Worm (Caenorhabditis elegans) whole organism, early embryonic: Measurements from ENCODE around the gene T11F9.10.

Experiments
- B0310.2 ChIP-seq: sonication (generic microtip); optimal IDR thresholded peaks from 2 replicates; lab custom pipeline; 2016; ENCODE audit warnings: mild to moderate bottlenecking, missing genetic modification characterization, missing compliant biosample characterization
- F13C5.2 ChIP-seq: sonication (generic microtip); optimal IDR thresholded peaks from 2 replicates; lab custom pipeline; 2017; ENCODE audit warnings: mild to moderate bottlenecking, missing genetic modification characterization, inconsistent platforms, missing compliant biosample characterization
- aly-1 ChIP-seq: sonication (generic microtip); optimal IDR thresholded peaks from 2 replicates; lab custom pipeline; 2016; ENCODE audit warnings: missing genetic modification characterization, missing compliant biosample characterization
- ama-1 ChIP-seq: fragments of 150-350 bp; optimal IDR thresholded peaks from 2 replicates; lab custom pipeline; 2014
- ceh-13 ChIP-seq: fragments of 200-800 bp; sonication (Bioruptor generic); optimal IDR thresholded peaks from 2 replicates; lab custom pipeline; 2018; ENCODE audit warnings: mild to moderate bottlenecking, missing genetic modification characterization, missing compliant biosample characterization
- ceh-36 ChIP-seq: sonication (generic microtip); optimal IDR thresholded peaks from 2 replicates; lab custom pipeline; 2016; ENCODE audit warnings: missing genetic modification characterization, inconsistent platforms, missing compliant biosample characterization
- ets-7 ChIP-seq: sonication (generic microtip); optimal IDR thresholded peaks from 2 replicates; lab custom pipeline; 2016; ENCODE audit warnings: missing genotype, missing genetic modification characterization, missing compliant biosample characterization
- flt-1 ChIP-seq: fragments of 200-800 bp; sonication (Bioruptor generic); IDR thresholded peaks from 2 replicates; pipeline ENCODE4 v1.3.6; 2022; ENCODE audit warnings: missing genetic modification characterization, missing compliant biosample characterization
- hmbx-1 ChIP-seq: sonication (generic microtip); optimal IDR thresholded peaks from 2 replicates; lab custom pipeline; 2016; ENCODE audit warnings: mild to moderate bottlenecking, missing genetic modification characterization, missing compliant biosample characterization
- hmg-4 ChIP-seq: fragments of 200-800 bp; sonication (Bioruptor generic); optimal IDR thresholded peaks from 2 replicates; lab custom pipeline; 2018; ENCODE audit warnings: mild to moderate bottlenecking, missing genetic modification characterization, missing compliant biosample characterization
- hnd-1 ChIP-seq: sonication (generic microtip); optimal IDR thresholded peaks from 2 replicates; lab custom pipeline; 2016; ENCODE audit warnings: missing genetic modification characterization, missing compliant biosample characterization
- pes-1 ChIP-seq: fragments of 200-800 bp; sonication (Bioruptor generic); IDR thresholded peaks from 2 replicates; pipeline ENCODE4 v1.3.6; 2022; ENCODE audit warnings: missing genetic modification reagents, missing genetic modification characterization, missing compliant biosample characterization
- scrt-1 ChIP-seq: fragments of 200-800 bp; sonication (Bioruptor generic); IDR thresholded peaks from 2 replicates; pipeline ENCODE4 v1.3.6; 2022; ENCODE audit warnings: missing genetic modification characterization, missing compliant biosample characterization
- sea-1 ChIP-seq: fragments of 200-800 bp; sonication (Bioruptor generic); conservative IDR thresholded peaks from 2 replicates; pipeline ENCODE4 v1.3.6; 2022; ENCODE audit warnings: missing genetic modification characterization, missing compliant biosample characterization
- tbx-11 ChIP-seq: fragments of 200-800 bp; sonication (Bioruptor generic); IDR thresholded peaks from 2 replicates; pipeline ENCODE4 v1.3.6; 2022; ENCODE audit warnings: missing genetic modification characterization, missing compliant biosample characterization
- tbx-37 ChIP-seq: fragments of 200-800 bp; sonication (Bioruptor generic); conservative IDR thresholded peaks from 2 replicates; pipeline ENCODE4 v1.3.6; 2022; ENCODE audit warnings: missing genetic modification reagents, missing genetic modification characterization, missing compliant biosample characterization
- tra-4 ChIP-seq: sonication (generic microtip); optimal IDR thresholded peaks from 2 replicates; lab custom pipeline; 2017; ENCODE audit warnings: missing genetic modification characterization, missing compliant biosample characterization

Gene T11F9.10

ce11 chrV:11496283-11496682 is 9.5 kb downstream of the T11F9.10 start, which contains the start of gene htrl-1:
Gene htrl-1 (minus strand): TSS chrV:11496383.
- no peak for TF ChIP-seq aly-1 (tag; lab: Kevin White, UChicago)
- TF ChIP-seq B0310.2 (tag; lab: Kevin White, UChicago), result no peak
- no peak for TF ChIP-seq hmg-4
- no peak for TF ChIP-seq sea-1 (GFP tag; lab: Robert Waterston, UW)

- TF ChIP-seq hmbx-1 (no peak), flt-1 (GFP tag; lab: Robert Waterston, UW) (no peak), aly-1 (tag; lab: Kevin White, UChicago) (no peak), tra-4 (tag; lab: Kevin White, UChicago) (no peak), tbx-37 (GFP tag; lab: Robert Waterston, UW) (no peak), pes-1 (GFP tag; lab: Robert Waterston, UW) (no peak), ets-7 (tag; lab: Kevin White, UChicago) (no peak), scrt-1 (GFP tag; lab: Robert Waterston, UW) (no peak), ama-1 (lab: Kevin White, UChicago) (no peak), hnd-1 (tag; lab: Kevin White, UChicago) (no peak), hmg-4 (no peak), sea-1 (GFP tag; lab: Robert Waterston, UW) (no peak), B0310.2 (tag; lab: Kevin White, UChicago) (no peak), ceh-36 (tag; lab: Kevin White, UChicago) (no peak), ceh-13 (GFP tag; lab: Kevin White, UChicago) (no peak), tbx-11 (GFP tag; lab: Robert Waterston, UW) (no peak), F13C5.2 (tag; lab: Kevin White, UChicago) (no peak)
Measured at ce11 chrV:11497475-11497874, 10.7 kb downstream of the T11F9.10 start.

ce11 chrV:11499786-11500185 is 13.0 kb downstream of the T11F9.10 start:
- no peak for TF ChIP-seq ceh-13 (GFP tag; lab: Kevin White, UChicago)
- no peak for TF ChIP-seq hnd-1 (tag; lab: Kevin White, UChicago)
- no peak for TF ChIP-seq ama-1 (lab: Kevin White, UChicago)
- TF ChIP-seq ceh-36 (tag; lab: Kevin White, UChicago), result no peak
- no peak for TF ChIP-seq scrt-1 (GFP tag; lab: Robert Waterston, UW)
- no peak for TF ChIP-seq tbx-11 (GFP tag; lab: Robert Waterston, UW)

ce11 chrV:11500980-11501379 is 14.2 kb downstream of the T11F9.10 start:
- TF ChIP-seq sea-1 (GFP tag; lab: Robert Waterston, UW) (no peak), ceh-36 (tag; lab: Kevin White, UChicago) (no peak), hnd-1 (tag; lab: Kevin White, UChicago) (no peak), scrt-1 (GFP tag; lab: Robert Waterston, UW) (no peak), aly-1 (tag; lab: Kevin White, UChicago) (no peak), B0310.2 (tag; lab: Kevin White, UChicago) (no peak), ceh-13 (GFP tag; lab: Kevin White, UChicago) (no peak), flt-1 (GFP tag; lab: Robert Waterston, UW) (no peak), pes-1 (GFP tag; lab: Robert Waterston, UW) (no peak), tbx-11 (GFP tag; lab: Robert Waterston, UW) (no peak), tra-4 (tag; lab: Kevin White, UChicago) (no peak), hmbx-1 (no peak), ets-7 (tag; lab: Kevin White, UChicago) (no peak), F13C5.2 (tag; lab: Kevin White, UChicago) (no peak), ama-1 (lab: Kevin White, UChicago) (no peak), tbx-37 (GFP tag; lab: Robert Waterston, UW) (no peak), hmg-4 (no peak)

- TF ChIP-seq ama-1 (lab: Kevin White, UChicago) (no peak), sea-1 (GFP tag; lab: Robert Waterston, UW) (no peak), hmg-4 (no peak), ceh-36 (tag; lab: Kevin White, UChicago) (no peak), ceh-13 (GFP tag; lab: Kevin White, UChicago) (no peak), tra-4 (tag; lab: Kevin White, UChicago) (no peak), aly-1 (tag; lab: Kevin White, UChicago) (no peak), tbx-11 (GFP tag; lab: Robert Waterston, UW) (no peak), pes-1 (GFP tag; lab: Robert Waterston, UW) (no peak), tbx-37 (GFP tag; lab: Robert Waterston, UW) (no peak), flt-1 (GFP tag; lab: Robert Waterston, UW) (no peak), B0310.2 (tag; lab: Kevin White, UChicago) (no peak)
Measured at ce11 chrV:11503081-11503751, 16.4 kb downstream of the T11F9.10 start, which contains the start of gene C55A6.12. Gene C55A6.12 (minus strand): TSS chrV:11503131.

ce11 chrV:11504853-11505397 is 18.1 kb downstream of the T11F9.10 start, which contains the start of the genes C55A6.1 and C55A6.10:
Gene C55A6.1 (minus strand): TSS chrV:11504968.
Gene C55A6.10 (plus strand): TSS chrV:11505347.
- 0 out of 2 replicates have a peak, but pooled peaks have one; percentile 53 for TF ChIP-seq scrt-1 (GFP tag; lab: Robert Waterston, UW)
- TF ChIP-seq ets-7 (tag; lab: Kevin White, UChicago), result peak; percentile 15
- TF ChIP-seq sea-1 (GFP tag; lab: Robert Waterston, UW), result peak; percentile 57; the same call in 1 of the 2 replicates
- TF ChIP-seq tbx-11 (GFP tag; lab: Robert Waterston, UW), result peak; percentile 62; the same call in 1 of the 2 replicates

- TF ChIP-seq sea-1 (GFP tag; lab: Robert Waterston, UW), result no peak
- no peak for TF ChIP-seq tbx-11 (GFP tag; lab: Robert Waterston, UW)
- TF ChIP-seq hmg-4, result no peak
- TF ChIP-seq tra-4 (tag; lab: Kevin White, UChicago), result no peak
- TF ChIP-seq hmbx-1, result no peak
- TF ChIP-seq pes-1 (GFP tag; lab: Robert Waterston, UW), result no peak
- TF ChIP-seq ceh-13 (GFP tag; lab: Kevin White, UChicago), result no peak
- TF ChIP-seq F13C5.2 (tag; lab: Kevin White, UChicago), result no peak
- no peak for TF ChIP-seq flt-1 (GFP tag; lab: Robert Waterston, UW)
- TF ChIP-seq aly-1 (tag; lab: Kevin White, UChicago), result no peak
- TF ChIP-seq hnd-1 (tag; lab: Kevin White, UChicago), result no peak
- TF ChIP-seq ceh-36 (tag; lab: Kevin White, UChicago), result no peak
- no peak for TF ChIP-seq tbx-37 (GFP tag; lab: Robert Waterston, UW)
- TF ChIP-seq ets-7 (tag; lab: Kevin White, UChicago), result no peak
- no peak for TF ChIP-seq scrt-1 (GFP tag; lab: Robert Waterston, UW)
- TF ChIP-seq ama-1 (lab: Kevin White, UChicago), result no peak
- no peak for TF ChIP-seq B0310.2 (tag; lab: Kevin White, UChicago)
Measured at ce11 chrV:11506347-11506746, 19.6 kb downstream of the T11F9.10 start.
